Worm (Caenorhabditis elegans) whole organism, L1 larva: ENCODE results near the gene M116.5.

Experiments
- C04F5.9 ChIP-seq: sonication (generic microtip); optimal IDR thresholded peaks from 2 replicates; lab custom pipeline; 2016; ENCODE audit warnings: missing genetic modification characterization, missing compliant biosample characterization
- aha-1 ChIP-seq: fragments of 150-350 bp; optimal IDR thresholded peaks from 2 replicates; lab custom pipeline; 2014; ENCODE audit warnings: missing biosample characterization, missing genetic modification characterization
- alr-1 ChIP-seq: fragments of 200-800 bp; sonication (Bioruptor generic); optimal IDR thresholded peaks from 2 replicates; lab custom pipeline; 2018; ENCODE audit warnings: borderline replicate concordance, mild to moderate bottlenecking, missing genetic modification characterization, missing compliant biosample characterization
- aly-2 ChIP-seq: fragments of 150-350 bp; optimal IDR thresholded peaks from 2 replicates; lab custom pipeline; 2014; ENCODE audit warnings: missing biosample characterization, missing genetic modification characterization
- ceh-63 ChIP-seq: fragments of 200-800 bp; sonication (Bioruptor generic); optimal IDR thresholded peaks from 2 replicates; lab custom pipeline; 2018; ENCODE audit warnings: mild to moderate bottlenecking, missing genetic modification characterization, missing compliant biosample characterization
- ceh-8 ChIP-seq: fragments of 200-800 bp; sonication (Bioruptor generic); optimal IDR thresholded peaks from 2 replicates; lab custom pipeline; 2018; ENCODE audit warnings: mild to moderate bottlenecking, missing genetic modification characterization, moderate library complexity, missing compliant biosample characterization
- ceh-88 ChIP-seq: fragments of 200-800 bp; sonication (Bioruptor generic); IDR thresholded peaks from 2 replicates; pipeline ENCODE4 v1.3.6; 2022; ENCODE audit warnings: missing genetic modification characterization, missing compliant biosample characterization
- ces-1 ChIP-seq: fragments of 150-350 bp; optimal IDR thresholded peaks from 2 replicates; lab custom pipeline; 2014; ENCODE audit warnings: missing biosample characterization, missing genetic modification reagents, missing genetic modification characterization
- dsc-1 ChIP-seq: sonication (generic microtip); optimal IDR thresholded peaks from 2 replicates; lab custom pipeline; 2016; ENCODE audit warnings: mild to moderate bottlenecking, missing genetic modification characterization, missing compliant biosample characterization
- efl-3 ChIP-seq: fragments of 200-800 bp; sonication (Bioruptor generic); optimal IDR thresholded peaks from 2 replicates; lab custom pipeline; 2018; ENCODE audit warnings: mild to moderate bottlenecking, missing genetic modification characterization, missing compliant biosample characterization
- egl-27 ChIP-seq, 2 experiments: fragments of 150-350 bp in 1 of 2; sonication (generic microtip); optimal IDR thresholded peaks; 3 replicates each; lab custom pipeline; 2017 to 2018; ENCODE audit warnings: missing biosample characterization in 2 of 2, missing genetic modification characterization in 2 of 2, missing genetic modification reagents in 2 of 2
- elt-2 ChIP-seq: sonication (generic microtip); optimal IDR thresholded peaks from 2 replicates; lab custom pipeline; 2016; ENCODE audit warnings: missing genetic modification characterization, mild to moderate bottlenecking, inconsistent platforms, missing compliant biosample characterization, missing genetic modification reagents
- elt-3 ChIP-seq, 6 experiments: fragments of 150-350 bp in 1 of 6; sonication (generic microtip); optimal IDR thresholded peaks; 2 replicates each; lab custom pipeline; 2017 to 2018; ENCODE audit warnings: missing biosample characterization in 6 of 6, missing genetic modification characterization in 6 of 6, inconsistent platforms in 1 of 6
- fkh-4 ChIP-seq: sonication (generic microtip); optimal IDR thresholded peaks from 2 replicates; lab custom pipeline; 2016; ENCODE audit warnings: missing compliant biosample characterization, missing genetic modification characterization, borderline replicate concordance
- fos-1 ChIP-seq: fragments of 150-350 bp; optimal IDR thresholded peaks from 2 replicates; lab custom pipeline; 2014; ENCODE audit warnings: missing biosample characterization, missing genetic modification characterization
- grh-1 ChIP-seq: fragments of 200-800 bp; sonication (Bioruptor generic); IDR thresholded peaks from 2 replicates; pipeline ENCODE4 v1.3.6; 2022; ENCODE audit warnings: missing genetic modification reagents, missing genetic modification characterization, missing compliant biosample characterization
- hlh-17 ChIP-seq: fragments of 200-800 bp; sonication (Bioruptor generic); optimal IDR thresholded peaks from 2 replicates; lab custom pipeline; 2018; ENCODE audit warnings: missing genetic modification characterization, mild to moderate bottlenecking, missing compliant biosample characterization, moderate library complexity, borderline replicate concordance
- hlh-4 ChIP-seq: sonication (generic microtip); optimal IDR thresholded peaks from 2 replicates; lab custom pipeline; 2016; ENCODE audit warnings: mild to moderate bottlenecking, missing genetic modification characterization, missing compliant biosample characterization
- hpl-2 ChIP-seq: fragments of 150-350 bp; optimal IDR thresholded peaks from 2 replicates; lab custom pipeline; 2014; ENCODE audit warnings: missing biosample characterization, missing genetic modification reagents, missing genetic modification characterization
- irx-1 ChIP-seq: sonication (generic microtip); optimal IDR thresholded peaks from 2 replicates; lab custom pipeline; 2016; ENCODE audit warnings: missing genetic modification characterization, missing compliant biosample characterization
- jun-1 ChIP-seq: fragments of 150-350 bp; optimal IDR thresholded peaks from 2 replicates; lab custom pipeline; 2014; ENCODE audit warnings: missing biosample characterization, missing genetic modification reagents, missing genetic modification characterization
- lin-14 ChIP-seq: fragments of 200-800 bp; sonication (Bioruptor generic); optimal IDR thresholded peaks from 2 replicates; lab custom pipeline; 2018; ENCODE audit warnings: mild to moderate bottlenecking, missing genetic modification characterization, moderate library complexity, missing compliant biosample characterization
- lir-3 ChIP-seq: sonication (generic microtip); optimal IDR thresholded peaks from 2 replicates; lab custom pipeline; 2016; ENCODE audit warnings: mild to moderate bottlenecking, missing genetic modification characterization, moderate library complexity, missing compliant biosample characterization; ENCODE audit not compliant: poor library complexity
- lsy-2 ChIP-seq, 2 experiments: fragments of 150-350 bp; optimal IDR thresholded peaks; 2 replicates each; lab custom pipeline; 2014; ENCODE audit warnings: missing biosample characterization in 2 of 2, missing genetic modification characterization in 2 of 2
- mab-9 ChIP-seq: fragments of 200-800 bp; sonication (Bioruptor generic); IDR thresholded peaks from 2 replicates; pipeline ENCODE4 v1.3.6; 2022; ENCODE audit warnings: missing genetic modification reagents, missing genetic modification characterization, missing compliant biosample characterization
- mdl-1 ChIP-seq, 2 experiments: fragments of 150-350 bp; optimal IDR thresholded peaks; 2 replicates each; lab custom pipeline; 2014 to 2017; ENCODE audit warnings: missing biosample characterization in 2 of 2, missing genetic modification characterization in 2 of 2, inconsistent platforms in 1 of 2
- mep-1 ChIP-seq: fragments of 150-350 bp; optimal IDR thresholded peaks from 2 replicates; lab custom pipeline; 2014; ENCODE audit warnings: missing biosample characterization, missing genetic modification characterization
- nhr-12 ChIP-seq: sonication (generic microtip); optimal IDR thresholded peaks from 2 replicates; lab custom pipeline; 2017; ENCODE audit warnings: missing biosample characterization, missing genetic modification characterization
- nhr-19 ChIP-seq: fragments of 200-800 bp; sonication (Bioruptor generic); conservative IDR thresholded peaks from 2 replicates; pipeline ENCODE4 v1.3.6; 2022; ENCODE audit warnings: missing genetic modification characterization, missing compliant biosample characterization
- nhr-20 ChIP-seq: sonication (generic microtip); optimal IDR thresholded peaks from 2 replicates; lab custom pipeline; 2016; ENCODE audit warnings: mild to moderate bottlenecking, missing genetic modification characterization, missing compliant biosample characterization
- nhr-237 ChIP-seq: fragments of 150-350 bp; optimal IDR thresholded peaks from 2 replicates; lab custom pipeline; 2014; ENCODE audit warnings: missing biosample characterization, missing genetic modification characterization
- nhr-71 ChIP-seq: sonication (generic microtip); optimal IDR thresholded peaks from 2 replicates; lab custom pipeline; 2016; ENCODE audit warnings: mild to moderate bottlenecking, missing genetic modification characterization, moderate library complexity, missing compliant biosample characterization
- nhr-76 ChIP-seq: sonication (generic microtip); optimal IDR thresholded peaks from 2 replicates; lab custom pipeline; 2017; ENCODE audit warnings: missing biosample characterization, missing genetic modification characterization
- nhr-77 ChIP-seq: fragments of 150-350 bp; optimal IDR thresholded peaks from 2 replicates; lab custom pipeline; 2014; ENCODE audit warnings: missing biosample characterization, missing genetic modification characterization
- nhr-84 ChIP-seq: sonication (generic microtip); optimal IDR thresholded peaks from 2 replicates; lab custom pipeline; 2017; ENCODE audit warnings: missing biosample characterization, missing genetic modification characterization
- nhr-85 ChIP-seq: sonication (generic microtip); peaks from one replicate; lab custom pipeline; 2016; ENCODE audit warnings: missing genetic modification characterization, inconsistent platforms, missing compliant biosample characterization
- pqm-1 ChIP-seq: sonication (generic microtip); optimal IDR thresholded peaks from 3 replicates; lab custom pipeline; 2017; ENCODE audit warnings: missing biosample characterization, missing genetic modification characterization
- snpc-4 ChIP-seq: fragments of 150-350 bp; optimal IDR thresholded peaks from 2 replicates; lab custom pipeline; 2014; ENCODE audit warnings: missing biosample characterization, missing genetic modification characterization
- sptf-1 ChIP-seq: fragments of 150-350 bp; optimal IDR thresholded peaks from 2 replicates; lab custom pipeline; 2014; ENCODE audit warnings: missing biosample characterization, missing genetic modification characterization
- tbx-2 ChIP-seq: sonication (generic microtip); optimal IDR thresholded peaks from 2 replicates; lab custom pipeline; 2016; ENCODE audit warnings: missing genetic modification characterization, missing compliant biosample characterization
- unc-130 ChIP-seq: fragments of 150-350 bp; optimal IDR thresholded peaks from 2 replicates; lab custom pipeline; 2017; ENCODE audit warnings: missing biosample characterization, missing genetic modification characterization, inconsistent platforms
- unc-30 ChIP-seq: sonication (generic microtip); optimal IDR thresholded peaks from 2 replicates; lab custom pipeline; 2017; ENCODE audit warnings: missing biosample characterization, missing genetic modification characterization
- unc-86 ChIP-seq: sonication (generic microtip); optimal IDR thresholded peaks from 2 replicates; lab custom pipeline; 2016; ENCODE audit warnings: missing genetic modification characterization, missing compliant biosample characterization
- unc-98 ChIP-seq: fragments of 200-800 bp; sonication (Bioruptor generic); IDR thresholded peaks from 2 replicates; pipeline ENCODE4 v1.3.6; 2022; ENCODE audit warnings: missing genetic modification characterization, missing compliant biosample characterization
- vab-15 ChIP-seq: sonication (generic microtip); optimal IDR thresholded peaks from 2 replicates; lab custom pipeline; 2017; ENCODE audit warnings: missing genotype, mild to moderate bottlenecking, missing genetic modification characterization, missing compliant biosample characterization
- zip-4 ChIP-seq: fragments of 200-800 bp; sonication (Bioruptor generic); optimal IDR thresholded peaks from 2 replicates; lab custom pipeline; 2018; ENCODE audit warnings: mild to moderate bottlenecking, missing genetic modification characterization, moderate library complexity, missing compliant biosample characterization
- ztf-11 ChIP-seq, 2 experiments: sonication (generic microtip); optimal IDR thresholded peaks; 2 replicates each; lab custom pipeline; 2016 to 2017; ENCODE audit warnings: missing genetic modification characterization in 2 of 2, missing biosample characterization in 1 of 2, missing compliant biosample characterization in 1 of 2

M116.5 gene

ce11 chrIV:8431567-8432458 lies 11.0 kb upstream of the M116.5 start (continued):
- peak; percentile 24 for TF ChIP-seq ceh-8
- TF ChIP-seq pqm-1 (tag; lab: Kevin White, UChicago): no peak
- TF ChIP-seq nhr-71 (tag; lab: Kevin White, UChicago): peak; percentile 82
- peak; percentile 88 for TF ChIP-seq nhr-85 (tag; lab: Kevin White, UChicago)
- TF ChIP-seq aha-1 (tag; lab: Kevin White, UChicago): no peak
- TF ChIP-seq irx-1 (tag; lab: Kevin White, UChicago): peak; percentile 21
- TF ChIP-seq elt-2 (tag; lab: Kevin White, UChicago): peak; percentile 35
- TF ChIP-seq C04F5.9 (tag; lab: Kevin White, UChicago): peak; percentile 30
- TF ChIP-seq lin-14: peak; percentile 92
- TF ChIP-seq ceh-63 (GFP tag; lab: Kevin White, UChicago): no peak
- peak; percentile 77 for TF ChIP-seq snpc-4
- peak; percentile 56; the same call in 1 of the 2 replicates for TF ChIP-seq ceh-88 (GFP tag; lab: Robert Waterston, UW)
- no peak for TF ChIP-seq ces-1 (GFP tag; lab: Kevin White, UChicago)
- TF ChIP-seq ztf-11 (tag; optimal IDR thresholded peaks at IDR 0.05; lab: Kevin White, UChicago): no peak
- TF ChIP-seq fos-1 (tag; lab: Kevin White, UChicago): peak; percentile 71
- TF ChIP-seq hlh-17 (GFP tag; lab: Kevin White, UChicago): peak; percentile 62
- TF ChIP-seq vab-15: peak; percentile 58
- peak; percentile 78 for TF ChIP-seq nhr-20 (tag; lab: Kevin White, UChicago)
- peak; percentile 46 for TF ChIP-seq lir-3 (tag; lab: Kevin White, UChicago)
- peak in 5 of 6 experiments; percentile 41 to 61 (median 53) for TF ChIP-seq elt-3 (tag; optimal IDR thresholded peaks at IDR 0.05; lab: Kevin White, UChicago)
- TF ChIP-seq zip-4: peak; percentile 58
- peak; percentile 47 for TF ChIP-seq unc-86 (tag; lab: Kevin White, UChicago)
- peak; percentile 47 for TF ChIP-seq tbx-2
- TF ChIP-seq hpl-2 (GFP tag; lab: Kevin White, UChicago): peak; percentile 79
- TF ChIP-seq nhr-237 (tag; lab: Kevin White, UChicago): no peak
- TF ChIP-seq aly-2: peak; percentile 72
- no peak for TF ChIP-seq nhr-76 (tag; lab: Kevin White, UChicago)
- TF ChIP-seq nhr-84: peak; percentile 48
- peak; percentile 71 for TF ChIP-seq mep-1 (tag; lab: Kevin White, UChicago)
- no peak for TF ChIP-seq efl-3 (GFP tag; lab: Kevin White, UChicago)
- TF ChIP-seq grh-1 (GFP tag; lab: Robert Waterston, UW): peak; percentile 64
- TF ChIP-seq hlh-4: no peak
- no peak for TF ChIP-seq alr-1 (tag; lab: Kevin White, UChicago)

ce11 chrIV:8428492-8428891 lies 7.6 kb upstream of the M116.5 start:
- TF ChIP-seq dsc-1 (tag; lab: Kevin White, UChicago) (peak; percentile 88), ceh-8 (peak; percentile 85), nhr-237 (tag; lab: Kevin White, UChicago) (peak; percentile 31), mab-9 (peak; percentile 28; the same call in 1 of the 2 replicates), unc-98 (GFP tag; lab: Robert Waterston, UW) (no peak), nhr-71 (tag; lab: Kevin White, UChicago) (peak; percentile 95), snpc-4 (peak; percentile 99), elt-3 (tag; optimal IDR thresholded peaks at IDR 0.05; lab: Kevin White, UChicago) (peak in 2 of 6 experiments; percentile 19 to 66), sptf-1 (tag; lab: Kevin White, UChicago) (no peak), nhr-19 (GFP tag; lab: Robert Waterston, UW) (peak; percentile 92), unc-130 (tag; lab: Kevin White, UChicago) (no peak), ces-1 (GFP tag; lab: Kevin White, UChicago) (no peak), fkh-4 (tag; lab: Kevin White, UChicago) (no peak), elt-2 (tag; lab: Kevin White, UChicago) (peak; percentile 84), nhr-76 (tag; lab: Kevin White, UChicago) (no peak), hlh-4 (no peak), unc-30 (tag; lab: Kevin White, UChicago) (no peak), unc-86 (tag; lab: Kevin White, UChicago) (peak; percentile 69), nhr-12 (tag; lab: Kevin White, UChicago) (no peak), pqm-1 (tag; lab: Kevin White, UChicago) (no peak), lin-14 (peak; percentile 97), vab-15 (no peak), mdl-1 (tag; optimal IDR thresholded peaks at IDR 0.05; lab: Kevin White, UChicago) (peak in 1 of 2 experiments; percentile 53), jun-1 (tag; lab: Kevin White, UChicago) (peak; percentile 68), lir-3 (tag; lab: Kevin White, UChicago) (peak; percentile 56), C04F5.9 (tag; lab: Kevin White, UChicago) (peak; percentile 63), egl-27 (tag; optimal IDR thresholded peaks at IDR 0.05; lab: Kevin White, UChicago) (peak; percentile 11 to 54), lsy-2 (tag; optimal IDR thresholded peaks at IDR 0.05; lab: Kevin White, UChicago) (peak; percentile 84 to 87), nhr-77 (tag; lab: Kevin White, UChicago) (peak; percentile 65)
